Fruit fly (Drosophila melanogaster): ENCODE data around the gene CG7231.

DNA sequence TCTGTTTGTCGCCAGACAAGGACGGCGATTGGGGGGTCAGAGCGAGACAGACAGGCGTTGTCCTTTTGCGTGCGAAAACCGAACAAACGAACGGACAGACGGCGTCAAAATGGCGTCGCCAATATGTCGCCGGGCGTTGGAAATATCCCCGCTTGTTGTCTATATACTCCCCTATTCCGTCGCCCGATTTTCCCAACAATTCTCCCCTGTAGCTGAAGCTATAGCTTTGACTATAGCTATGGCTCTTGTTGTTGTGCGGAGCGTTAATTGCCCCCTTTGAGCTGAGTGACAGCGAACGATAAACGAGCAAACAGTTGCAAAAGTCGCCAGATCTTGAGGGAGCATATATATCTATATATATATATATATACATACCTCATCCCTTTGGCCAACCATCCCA is 39.6 kb upstream of the CG7231 start:
- TF ChIP-seq psq (optimal IDR thresholded peaks at IDR 0.05) (no peak), Sin3A (optimal IDR thresholded peaks at IDR 0.05) (no peak), ttk (optimal IDR thresholded peaks at IDR 0.05) (no peak), insv (optimal IDR thresholded peaks at IDR 0.05) (no peak), Myc (optimal IDR thresholded peaks at IDR 0.05) (no peak)

Measured in Kc167 (cell line).